Fruit fly (Drosophila melanogaster): ENCODE measurements around the gene CG45307.

dm6 chr2L:8781152-8781551 is 29.2 kb upstream of the CG45307 start, which contains the start of gene LManVI:
- TF ChIP-seq CG7368 (GFP tag; optimal IDR thresholded peaks at IDR 0.05) (no peak), Lpt (GFP tag; optimal IDR thresholded peaks at IDR 0.05) (no peak), CG8119 (GFP tag; IDR thresholded peaks at IDR 0.05) (no peak), Hr39 (GFP tag; optimal IDR thresholded peaks at IDR 0.05) (no peak), Gug (GFP tag; IDR thresholded peaks at IDR 0.05) (no peak), CG9139 (GFP tag; optimal IDR thresholded peaks at IDR 0.05) (no peak), eg (GFP tag; IDR thresholded peaks at IDR 0.05) (no peak), cyc (GFP tag; optimal IDR thresholded peaks at IDR 0.05) (no peak), CG6854 (GFP tag; optimal IDR thresholded peaks at IDR 0.05) (no peak), vri (GFP tag; optimal IDR thresholded peaks at IDR 0.05) (no peak), Sox102F (GFP tag; optimal IDR thresholded peaks at IDR 0.05) (no peak), Eip78C (GFP tag) (no peak), acj6 (GFP tag; optimal IDR thresholded peaks at IDR 0.05) (no peak)
